Worm (Caenorhabditis elegans) whole organism, mixed stage, embryonic: Measurements from ENCODE around the gene mab-3.

Source experiments
- bed-3 ChIP-seq: fragments of 200-800 bp; sonication (Bioruptor generic); optimal IDR thresholded peaks from 3 replicates; lab custom pipeline; 2018; ENCODE audit warnings: mild to moderate bottlenecking, missing genetic modification characterization, moderate library complexity, missing compliant biosample characterization
- blmp-1 ChIP-seq: fragments of 150-350 bp; optimal IDR thresholded peaks from 2 replicates; lab custom pipeline; 2014; ENCODE audit warnings: missing biosample characterization, missing genetic modification characterization
- ceh-39 ChIP-seq: fragments of 150-350 bp; optimal IDR thresholded peaks from 2 replicates; lab custom pipeline; 2014; ENCODE audit warnings: missing biosample characterization, missing genetic modification characterization
- ceh-43 ChIP-seq: fragments of 200-800 bp; sonication (Bioruptor generic); optimal IDR thresholded peaks from 2 replicates; lab custom pipeline; 2018; ENCODE audit warnings: mild to moderate bottlenecking, missing genetic modification characterization, moderate library complexity, missing compliant biosample characterization
- ceh-83 ChIP-seq: fragments of 200-800 bp; sonication (Bioruptor generic); optimal IDR thresholded peaks from 2 replicates; lab custom pipeline; 2018; ENCODE audit warnings: mild to moderate bottlenecking, missing genetic modification characterization, missing compliant biosample characterization
- ces-1 ChIP-seq: fragments of 150-350 bp; optimal IDR thresholded peaks from 2 replicates; lab custom pipeline; 2014; ENCODE audit warnings: missing biosample characterization, missing genetic modification reagents, missing genetic modification characterization
- cnd-1 ChIP-seq: fragments of 200-800 bp; sonication (Bioruptor generic); optimal IDR thresholded peaks from 2 replicates; lab custom pipeline; 2018; ENCODE audit warnings: mild to moderate bottlenecking, missing genetic modification characterization, missing compliant biosample characterization
- flh-1 ChIP-seq: fragments of 200-800 bp; sonication (Bioruptor generic); optimal IDR thresholded peaks from 2 replicates; lab custom pipeline; 2018; ENCODE audit warnings: mild to moderate bottlenecking, missing genetic modification characterization, moderate library complexity, missing compliant biosample characterization
- ham-2 ChIP-seq: fragments of 200-800 bp; sonication (Bioruptor generic); optimal IDR thresholded peaks from 2 replicates; lab custom pipeline; 2018; ENCODE audit warnings: mild to moderate bottlenecking, missing genetic modification characterization, missing compliant biosample characterization
- hlh-1 ChIP-seq: fragments of 150-350 bp; optimal IDR thresholded peaks from 2 replicates; lab custom pipeline; 2014; ENCODE audit warnings: missing biosample characterization, missing genetic modification reagents, missing genetic modification characterization
- lin-13 ChIP-seq: fragments of 150-350 bp; optimal IDR thresholded peaks from 2 replicates; lab custom pipeline; 2014; ENCODE audit warnings: missing biosample characterization, missing genetic modification characterization
- lin-32 ChIP-seq: fragments of 200-800 bp; sonication (Bioruptor generic); optimal IDR thresholded peaks from 2 replicates; lab custom pipeline; 2018; ENCODE audit warnings: mild to moderate bottlenecking, missing genetic modification characterization, missing compliant biosample characterization
- lsy-2 ChIP-seq: fragments of 150-350 bp; optimal IDR thresholded peaks from 2 replicates; lab custom pipeline; 2014; ENCODE audit warnings: missing biosample characterization, missing genetic modification characterization
- mab-5 ChIP-seq: fragments of 150-350 bp; optimal IDR thresholded peaks from 2 replicates; lab custom pipeline; 2014; ENCODE audit warnings: missing biosample characterization, missing genetic modification characterization
- mep-1 ChIP-seq: fragments of 150-350 bp; optimal IDR thresholded peaks from 2 replicates; lab custom pipeline; 2017; ENCODE audit warnings: missing biosample characterization, missing genetic modification reagents, missing genetic modification characterization, inconsistent platforms
- mls-2 ChIP-seq: sonication (generic microtip); optimal IDR thresholded peaks from 2 replicates; lab custom pipeline; 2016; ENCODE audit warnings: mild to moderate bottlenecking, missing genetic modification characterization, moderate library complexity, missing compliant biosample characterization
- nhr-2 ChIP-seq: fragments of 150-350 bp; optimal IDR thresholded peaks from 2 replicates; lab custom pipeline; 2014; ENCODE audit warnings: missing biosample characterization, missing genetic modification characterization
- nhr-237 ChIP-seq: fragments of 150-350 bp; optimal IDR thresholded peaks from 2 replicates; lab custom pipeline; 2014; ENCODE audit warnings: missing biosample characterization, missing genetic modification characterization
- nhr-28 ChIP-seq: fragments of 150-350 bp; optimal IDR thresholded peaks from 2 replicates; lab custom pipeline; 2014; ENCODE audit warnings: missing biosample characterization, missing genetic modification characterization
- nhr-76 ChIP-seq: sonication (generic microtip); optimal IDR thresholded peaks from 2 replicates; lab custom pipeline; 2017; ENCODE audit warnings: missing biosample characterization, missing genetic modification characterization
- pha-4 ChIP-seq: fragments of 150-350 bp; optimal IDR thresholded peaks from 2 replicates; lab custom pipeline; 2018; ENCODE audit warnings: missing biosample characterization, missing genetic modification reagents, missing genetic modification characterization
- sptf-1 ChIP-seq: sonication (generic microtip); optimal IDR thresholded peaks from 2 replicates; lab custom pipeline; 2017; ENCODE audit warnings: mild to moderate bottlenecking, missing genetic modification characterization, moderate library complexity, missing compliant biosample characterization
- tbx-8 ChIP-seq: fragments of 200-800 bp; sonication (Bioruptor generic); optimal IDR thresholded peaks from 2 replicates; lab custom pipeline; 2018; ENCODE audit warnings: mild to moderate bottlenecking, missing genetic modification characterization, moderate library complexity, missing compliant biosample characterization
- unc-120 ChIP-seq: sonication (generic microtip); optimal IDR thresholded peaks from 2 replicates; lab custom pipeline; 2017; ENCODE audit warnings: missing genetic modification characterization, missing compliant biosample characterization; ENCODE audit not compliant: poor library complexity, severe bottlenecking
- unc-39 ChIP-seq: fragments of 150-350 bp; optimal IDR thresholded peaks from 2 replicates; lab custom pipeline; 2014; ENCODE audit warnings: missing biosample characterization, missing genetic modification characterization
- unc-62 ChIP-seq: fragments of 150-350 bp; optimal IDR thresholded peaks from 2 replicates; lab custom pipeline; 2014; ENCODE audit warnings: missing biosample characterization, missing genetic modification reagents, missing genetic modification characterization
- zip-8 ChIP-seq: fragments of 150-350 bp; optimal IDR thresholded peaks from 2 replicates; lab custom pipeline; 2014; ENCODE audit warnings: missing biosample characterization, missing genetic modification characterization
- ztf-11 ChIP-seq: fragments of 150-350 bp; optimal IDR thresholded peaks from 2 replicates; lab custom pipeline; 2014; ENCODE audit warnings: missing biosample characterization, missing genetic modification characterization

mab-3 gene

ce11 chrII:9746069-9746468 lies 14.1 kb downstream of the mab-3 start, which contains the start of the genes Y53C12B.1 and nos-3:
Gene Y53C12B.1 (minus strand): TSS chrII:9746078.
Gene nos-3 (plus strand): TSS chrII:9746316.
- no peak for TF ChIP-seq nhr-2 (tag; lab: Kevin White, UChicago)
- peak; percentile 25 for TF ChIP-seq hlh-1 (tag; lab: Kevin White, UChicago)
- no peak for TF ChIP-seq mls-2 (tag; lab: Kevin White, UChicago)
- TF ChIP-seq zip-8 (tag; lab: Kevin White, UChicago), result no peak
- no peak for TF ChIP-seq lin-32 (GFP tag; lab: Kevin White, UChicago)
- TF ChIP-seq unc-120 (tag; lab: Kevin White, UChicago), result peak; percentile 98
- TF ChIP-seq nhr-237, result peak; percentile 39
- TF ChIP-seq ceh-39, result peak; percentile 81
- peak; percentile 98 for TF ChIP-seq lsy-2
- peak; percentile 66 for TF ChIP-seq mep-1
- no peak for TF ChIP-seq ztf-11 (tag; lab: Kevin White, UChicago)
- no peak for TF ChIP-seq sptf-1 (tag; lab: Kevin White, UChicago)
- peak; percentile 91 for TF ChIP-seq ces-1 (GFP tag; lab: Kevin White, UChicago)
- no peak for TF ChIP-seq nhr-28 (tag; lab: Kevin White, UChicago)
- peak; percentile 68 for TF ChIP-seq pha-4 (tag; lab: Kevin White, UChicago)
- peak; percentile 79 for TF ChIP-seq lin-13 (tag; lab: Kevin White, UChicago)
- no peak for TF ChIP-seq flh-1 (GFP tag; lab: Kevin White, UChicago)
- TF ChIP-seq ham-2, result no peak

DNA sequence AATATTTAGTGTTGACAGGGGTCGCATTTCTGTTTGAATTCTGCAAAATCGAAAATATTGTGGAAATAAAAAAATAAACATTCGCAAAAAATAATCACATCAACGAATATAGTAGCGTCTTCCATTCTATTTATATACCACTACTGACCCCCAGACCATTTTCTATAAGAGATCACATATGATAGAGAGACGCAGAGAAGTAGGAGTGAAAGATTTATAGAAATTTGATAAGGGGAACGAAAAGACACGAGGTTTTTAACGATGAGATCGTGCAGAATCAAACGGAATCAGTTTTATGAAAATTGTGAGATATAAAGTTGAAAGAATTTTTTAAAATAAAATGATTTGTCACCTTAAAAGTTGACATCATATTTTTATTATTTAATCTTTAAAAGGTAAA lies 20.3 kb downstream of the mab-3 start:
- TF ChIP-seq nhr-76 (no peak), ceh-83 (GFP tag; lab: Kevin White, UChicago) (no peak), tbx-8 (GFP tag; lab: Kevin White, UChicago) (no peak), mep-1 (no peak), bed-3 (GFP tag; lab: Kevin White, UChicago) (no peak)

DNA sequence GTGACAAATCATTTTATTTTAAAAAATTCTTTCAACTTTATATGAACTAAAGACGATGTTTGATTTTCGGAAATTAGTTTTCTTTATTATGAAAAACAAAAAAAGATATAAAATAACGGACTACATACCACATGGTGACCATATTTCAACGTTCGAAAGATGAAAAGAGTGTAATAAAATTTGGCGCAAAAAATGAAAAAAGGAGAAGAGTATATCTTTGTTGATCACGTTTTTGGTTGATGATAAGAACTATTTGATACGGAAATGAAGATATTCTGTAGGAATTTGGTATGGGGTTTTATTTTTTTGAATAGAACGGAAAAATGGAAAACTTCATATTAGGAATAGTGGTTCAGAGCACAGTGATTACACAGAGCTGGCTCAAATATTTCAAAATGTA lies 21.1 kb downstream of the mab-3 start, which contains the start of gene Y53C12B.7:
Gene Y53C12B.7, minus strand, starts transcription at position 163 of the 400 bp plus-strand sequence.
- TF ChIP-seq ztf-11 (tag; lab: Kevin White, UChicago) (no peak), unc-39 (tag; lab: Kevin White, UChicago) (no peak), ces-1 (GFP tag; lab: Kevin White, UChicago) (no peak)

- TF ChIP-seq blmp-1 (tag; lab: Kevin White, UChicago), result no peak
- TF ChIP-seq mls-2 (tag; lab: Kevin White, UChicago), result no peak
- no peak for TF ChIP-seq unc-39 (tag; lab: Kevin White, UChicago)
- no peak for TF ChIP-seq cnd-1
Observed at ce11 chrII:9753730-9754129, 21.8 kb downstream of the mab-3 start, which contains the start of gene ZK1321.1. Gene ZK1321.1 (plus strand): TSS chrII:9754030.

ce11 chrII:9755425-9755824 lies 23.5 kb downstream of the mab-3 start:
- TF ChIP-seq bed-3 (GFP tag; lab: Kevin White, UChicago), result no peak
- TF ChIP-seq mls-2 (tag; lab: Kevin White, UChicago), result no peak
- no peak for TF ChIP-seq mab-5 (tag; lab: Kevin White, UChicago)
- TF ChIP-seq ces-1 (GFP tag; lab: Kevin White, UChicago), result peak; percentile 81
- no peak for TF ChIP-seq sptf-1 (tag; lab: Kevin White, UChicago)
- TF ChIP-seq nhr-237, result no peak
- TF ChIP-seq mep-1, result no peak
- TF ChIP-seq, all 35 proteins: peak for 1

ce11 chrII:9757651-9758282 lies 25.8 kb downstream of the mab-3 start, which contains the start of gene shk-1:
Gene shk-1 (plus strand): TSS chrII:9758232.
- TF ChIP-seq hlh-1 (tag; lab: Kevin White, UChicago) (peak; percentile 86), nhr-237 (no peak), sptf-1 (tag; lab: Kevin White, UChicago) (no peak), ceh-43 (no peak), tbx-8 (GFP tag; lab: Kevin White, UChicago) (no peak), mls-2 (tag; lab: Kevin White, UChicago) (no peak), unc-62 (no peak), unc-120 (tag; lab: Kevin White, UChicago) (peak; percentile 55), cnd-1 (no peak)
